Worm (Caenorhabditis elegans) whole organism, L4 larva: Measurements from ENCODE around the gene Y57E12AR.1.

ENCODE experiments used
- F37D6.2 ChIP-seq: sonication (generic microtip); optimal IDR thresholded peaks from 2 replicates; lab custom pipeline; 2016; ENCODE audit warnings: mild to moderate bottlenecking, missing genetic modification characterization, missing compliant biosample characterization
- F44E2.7 ChIP-seq: fragments of 200-800 bp; sonication (Bioruptor generic); IDR thresholded peaks from 2 replicates; pipeline ENCODE4 v2.1.2; 2022; ENCODE audit warnings: missing genetic modification characterization, missing compliant biosample characterization
- ZK337.2 ChIP-seq: fragments of 200-800 bp; sonication (Bioruptor generic); IDR thresholded peaks from 2 replicates; pipeline ENCODE4 v1.3.6; 2022; ENCODE audit warnings: missing genetic modification reagents, missing genetic modification characterization, missing compliant biosample characterization
- ZK546.5 ChIP-seq, 2 experiments: sonication (generic microtip); optimal IDR thresholded peaks; 2 replicates each; lab custom pipeline; 2017; ENCODE audit warnings: missing biosample characterization in 2 of 2, missing genetic modification characterization in 2 of 2
- aha-1 ChIP-seq: fragments of 150-350 bp; peaks from one replicate; lab custom pipeline; 2014; ENCODE audit warnings: missing biosample characterization, missing genetic modification characterization
- ceh-44 ChIP-seq: fragments of 200-800 bp; sonication (Bioruptor generic); IDR thresholded peaks from 2 replicates; pipeline ENCODE4 v1.3.6; 2022; ENCODE audit warnings: missing genetic modification reagents, missing genetic modification characterization, missing compliant biosample characterization
- ces-1 ChIP-seq: fragments of 150-350 bp; sonication (generic microtip); optimal IDR thresholded peaks from 4 replicates; lab custom pipeline; 2014; ENCODE audit warnings: missing biosample characterization, missing genetic modification reagents, missing genetic modification characterization
- ctbp-1 ChIP-seq: fragments of 200-800 bp; sonication (Bioruptor generic); IDR thresholded peaks from 2 replicates; pipeline ENCODE4 v1.3.6; 2022; ENCODE audit warnings: missing genetic modification reagents, missing genetic modification characterization, missing compliant biosample characterization
- daf-12 ChIP-seq: fragments of 150-350 bp; optimal IDR thresholded peaks from 2 replicates; lab custom pipeline; 2014; ENCODE audit warnings: missing biosample characterization, missing genetic modification reagents, missing genetic modification characterization
- daf-16 ChIP-seq, 3 experiments: sonication (generic microtip); optimal IDR thresholded peaks; 2 replicates each; lab custom pipeline; 2016 to 2017; ENCODE audit warnings: missing genetic modification characterization in 3 of 3, missing genetic modification reagents in 3 of 3, mild to moderate bottlenecking in 2 of 3, missing compliant biosample characterization in 2 of 3, missing biosample characterization in 1 of 3, moderate library complexity in 1 of 3
- daf-19 ChIP-seq: fragments of 200-800 bp; sonication (Bioruptor generic); conservative IDR thresholded peaks from 2 replicates; pipeline ENCODE4 v1.3.6; 2022; ENCODE audit warnings: missing genetic modification characterization, missing compliant biosample characterization
- dmd-8 ChIP-seq: fragments of 200-800 bp; sonication (Bioruptor generic); IDR thresholded peaks from 2 replicates; pipeline ENCODE4 v1.3.6; 2022; ENCODE audit warnings: missing genetic modification characterization, missing compliant biosample characterization
- dmd-9 ChIP-seq: fragments of 200-800 bp; sonication (Bioruptor generic); IDR thresholded peaks from 2 replicates; pipeline ENCODE4 v1.3.6; 2022; ENCODE audit warnings: missing genetic modification reagents, missing genetic modification characterization, missing compliant biosample characterization
- duxl-1 ChIP-seq: sonication (generic microtip); optimal IDR thresholded peaks from 2 replicates; lab custom pipeline; 2016; ENCODE audit warnings: mild to moderate bottlenecking, missing genetic modification characterization, moderate library complexity, missing compliant biosample characterization; ENCODE audit not compliant: poor library complexity
- egl-27 ChIP-seq: sonication (generic microtip); optimal IDR thresholded peaks from 3 replicates; lab custom pipeline; 2017; ENCODE audit warnings: missing biosample characterization, missing genetic modification reagents, missing genetic modification characterization
- egl-43 ChIP-seq: fragments of 200-800 bp; sonication (Bioruptor generic); IDR thresholded peaks from 2 replicates; pipeline ENCODE4 v1.3.6; 2022; ENCODE audit warnings: missing genetic modification reagents, missing genetic modification characterization, missing compliant biosample characterization
- fkh-10 ChIP-seq: fragments of 150-350 bp; optimal IDR thresholded peaks from 2 replicates; lab custom pipeline; 2014; ENCODE audit warnings: missing biosample characterization, missing genetic modification reagents, missing genetic modification characterization
- fos-1 ChIP-seq: fragments of 150-350 bp; optimal IDR thresholded peaks from 2 replicates; lab custom pipeline; 2014; ENCODE audit warnings: missing biosample characterization, missing genetic modification characterization
- hif-1 ChIP-seq, 2 experiments: sonication (generic microtip); optimal IDR thresholded peaks; 2 replicates each; lab custom pipeline; 2016 to 2017; ENCODE audit warnings: missing compliant biosample characterization in 2 of 2, missing genetic modification characterization in 2 of 2, missing genetic modification reagents in 2 of 2, missing genotype in 2 of 2, mild to moderate bottlenecking in 1 of 2
- hlh-11 ChIP-seq: fragments of 200-800 bp; sonication (Bioruptor generic); optimal IDR thresholded peaks from 2 replicates; lab custom pipeline; 2018; ENCODE audit warnings: mild to moderate bottlenecking, missing genetic modification characterization, missing compliant biosample characterization
- hmg-1.1 ChIP-seq: fragments of 200-800 bp; sonication (Bioruptor generic); IDR thresholded peaks from 2 replicates; pipeline ENCODE4 v1.3.6; 2022; ENCODE audit warnings: missing genetic modification reagents, missing genetic modification characterization, missing compliant biosample characterization
- lin-13 ChIP-seq: fragments of 150-350 bp; optimal IDR thresholded peaks from 2 replicates; lab custom pipeline; 2014; ENCODE audit warnings: missing biosample characterization, missing genetic modification reagents, missing genetic modification characterization
- lin-29 ChIP-seq: fragments of 200-800 bp; sonication (Bioruptor generic); IDR thresholded peaks from 2 replicates; pipeline ENCODE4 v1.3.6; 2022; ENCODE audit warnings: missing genetic modification reagents, missing genetic modification characterization, missing compliant biosample characterization
- lin-38 ChIP-seq: fragments of 200-800 bp; sonication (Bioruptor generic); IDR thresholded peaks from 2 replicates; pipeline ENCODE4 v1.3.6; 2022; ENCODE audit warnings: missing genetic modification reagents, missing genetic modification characterization, missing compliant biosample characterization
- lsy-2 ChIP-seq, 2 experiments: fragments of 150-350 bp in 1 of 2; sonication (generic microtip) in 1 of 2; optimal IDR thresholded peaks; 2 replicates each; lab custom pipeline; 2014 to 2017; ENCODE audit warnings: missing biosample characterization in 2 of 2, missing genetic modification characterization in 2 of 2
- mdl-1 ChIP-seq, 2 experiments: fragments of 150-350 bp in 1 of 2; sonication (generic microtip) in 1 of 2; optimal IDR thresholded peaks; 2 replicates each; lab custom pipeline; 2014 to 2017; ENCODE audit warnings: missing biosample characterization in 2 of 2, missing genetic modification characterization in 2 of 2
- mdt-29 ChIP-seq: fragments of 200-800 bp; sonication (Bioruptor generic); IDR thresholded peaks from 2 replicates; pipeline ENCODE4 v1.3.6; 2022; ENCODE audit warnings: missing genetic modification reagents, missing genetic modification characterization, missing compliant biosample characterization
- mep-1 ChIP-seq: fragments of 150-350 bp; sonication (generic microtip); optimal IDR thresholded peaks from 3 replicates; lab custom pipeline; 2014; ENCODE audit warnings: missing biosample characterization, missing genetic modification characterization
- nhr-102 ChIP-seq: sonication (generic microtip); optimal IDR thresholded peaks from 2 replicates; lab custom pipeline; 2016; ENCODE audit warnings: mild to moderate bottlenecking, missing genetic modification characterization, moderate library complexity, missing compliant biosample characterization
- nhr-111 ChIP-seq: fragments of 200-800 bp; sonication (Bioruptor generic); optimal IDR thresholded peaks from 2 replicates; lab custom pipeline; 2018; ENCODE audit warnings: mild to moderate bottlenecking, missing genetic modification characterization, missing compliant biosample characterization
- nhr-28 ChIP-seq: fragments of 150-350 bp; optimal IDR thresholded peaks from 2 replicates; lab custom pipeline; 2014; ENCODE audit warnings: missing biosample characterization, missing genetic modification characterization
- nhr-42 ChIP-seq: fragments of 200-800 bp; sonication (Bioruptor generic); IDR thresholded peaks from 2 replicates; pipeline ENCODE4 v1.3.6; 2022; ENCODE audit warnings: missing genetic modification characterization, missing compliant biosample characterization
- nhr-76 ChIP-seq: fragments of 150-350 bp; optimal IDR thresholded peaks from 2 replicates; lab custom pipeline; 2014; ENCODE audit warnings: missing biosample characterization, missing genetic modification characterization
- php-3 ChIP-seq: fragments of 200-800 bp; sonication (Bioruptor generic); IDR thresholded peaks from 2 replicates; pipeline ENCODE4 v1.3.6; 2022; ENCODE audit warnings: missing genetic modification reagents, missing genetic modification characterization, missing compliant biosample characterization
- saeg-2 ChIP-seq: fragments of 200-800 bp; sonication (Bioruptor generic); IDR thresholded peaks from 2 replicates; pipeline ENCODE4 v1.3.6; 2022; ENCODE audit warnings: missing genetic modification reagents, missing genetic modification characterization, missing compliant biosample characterization
- sdz-12 ChIP-seq: fragments of 200-800 bp; sonication (Bioruptor generic); optimal IDR thresholded peaks from 2 replicates; lab custom pipeline; 2018; ENCODE audit warnings: mild to moderate bottlenecking, missing genetic modification characterization, missing compliant biosample characterization
- set-16 ChIP-seq: fragments of 200-800 bp; sonication (Bioruptor generic); IDR thresholded peaks from 2 replicates; pipeline ENCODE4 v1.3.6; 2022; ENCODE audit warnings: missing genetic modification reagents, missing genetic modification characterization, missing compliant biosample characterization
- snpc-1.2 ChIP-seq: fragments of 200-800 bp; sonication (Bioruptor generic); IDR thresholded peaks from 2 replicates; pipeline ENCODE4 v1.3.6; 2022; ENCODE audit warnings: missing genetic modification reagents, missing genetic modification characterization, missing compliant biosample characterization
- snpc-4 ChIP-seq: fragments of 150-350 bp; optimal IDR thresholded peaks from 2 replicates; lab custom pipeline; 2014; ENCODE audit warnings: missing biosample characterization, missing genetic modification characterization
- tag-97 ChIP-seq: fragments of 200-800 bp; sonication (Bioruptor generic); IDR thresholded peaks from 2 replicates; pipeline ENCODE4 v1.3.6; 2022; ENCODE audit warnings: missing genetic modification characterization, missing compliant biosample characterization
- unc-39 ChIP-seq: sonication (generic microtip); optimal IDR thresholded peaks from 2 replicates; lab custom pipeline; 2017; ENCODE audit warnings: missing biosample characterization, missing genetic modification characterization
- unc-62 ChIP-seq, 3 experiments: fragments of 150-350 bp in 1 of 3; sonication (generic microtip); optimal IDR thresholded peaks in 2 of 3; peaks in 1 of 3; 1 replicate in 1 of 3; 2 replicates in 2 of 3; lab custom pipeline; 2014 to 2017; ENCODE audit warnings: missing biosample characterization in 3 of 3, missing genetic modification characterization in 3 of 3, missing genetic modification reagents in 3 of 3, missing genotype in 1 of 3
- zag-1 ChIP-seq: fragments of 150-350 bp; optimal IDR thresholded peaks from 2 replicates; lab custom pipeline; 2014; ENCODE audit warnings: missing biosample characterization, missing genetic modification characterization
- zip-11 ChIP-seq: fragments of 200-800 bp; sonication (Bioruptor generic); IDR thresholded peaks from 2 replicates; pipeline ENCODE4 v1.3.6; 2022; ENCODE audit warnings: missing genetic modification characterization, missing compliant biosample characterization
- ztf-11 ChIP-seq: fragments of 150-350 bp; optimal IDR thresholded peaks from 2 replicates; lab custom pipeline; 2014; ENCODE audit warnings: missing biosample characterization, missing genetic modification characterization
- ztf-7 ChIP-seq: fragments of 150-350 bp; optimal IDR thresholded peaks from 2 replicates; lab custom pipeline; 2014; ENCODE audit warnings: missing biosample characterization, missing genetic modification characterization

Y57E12AR.1 gene

ce11 chrV:7084612-7085139 lies 19.6 kb upstream of the Y57E12AR.1 start, which contains the start of gene mys-1 (continued):
- TF ChIP-seq dmd-9 (GFP tag; lab: Robert Waterston, UW) (peak; percentile 66; the same call in 1 of the 2 replicates), unc-62 (GFP tag; optimal IDR thresholded peaks at IDR 0.05 in 1 of 2; lab: Kevin White, UChicago) (no peak), unc-62 (tag; optimal IDR thresholded peaks at IDR 0.05; lab: Kevin White, UChicago) (no peak), lin-13 (GFP tag; lab: Kevin White, UChicago) (no peak), ces-1 (GFP tag; lab: Kevin White, UChicago) (no peak), tag-97 (no peak), nhr-102 (peak; percentile 34), nhr-76 (tag; lab: Kevin White, UChicago) (no peak), mdt-29 (no peak), zip-11 (no peak), lin-29 (GFP tag; lab: Robert Waterston, UW) (no peak), daf-12 (tag; lab: Kevin White, UChicago) (no peak), hif-1 (tag; optimal IDR thresholded peaks at IDR 0.05; lab: Kevin White, UChicago) (peak in 1 of 2 experiments; percentile 69), egl-27 (tag; lab: Kevin White, UChicago) (no peak), hlh-11 (no peak), zag-1 (tag; lab: Kevin White, UChicago) (no peak), mep-1 (tag; lab: Kevin White, UChicago) (peak; percentile 18), snpc-4 (tag; lab: Kevin White, UChicago) (no peak), ZK337.2 (peak; percentile 66; the same call in 1 of the 2 replicates), lin-38 (GFP tag; lab: Robert Waterston, UW) (peak; percentile 46), daf-16 (GFP tag; optimal IDR thresholded peaks at IDR 0.05; lab: Kevin White, UChicago) (no peak), daf-16 (tag; optimal IDR thresholded peaks at IDR 0.05; lab: Kevin White, UChicago) (peak; percentile 10), saeg-2 (GFP tag; lab: Robert Waterston, UW) (no peak), hmg-1.1 (GFP tag; lab: Robert Waterston, UW) (no peak), nhr-42 (no peak), sdz-12 (GFP tag; lab: Kevin White, UChicago) (no peak), ztf-11 (tag; lab: Kevin White, UChicago) (no peak), dmd-8 (GFP tag; lab: Robert Waterston, UW) (no peak), set-16 (GFP tag; lab: Robert Waterston, UW) (no peak), ZK546.5 (tag; optimal IDR thresholded peaks at IDR 0.05; lab: Kevin White, UChicago) (no peak), nhr-28 (no peak), unc-39 (no peak), F44E2.7 (GFP tag; lab: Robert Waterston, UW) (no peak), ztf-7 (tag; lab: Kevin White, UChicago) (no peak), fkh-10 (GFP tag; lab: Kevin White, UChicago) (no peak), fos-1 (tag; lab: Kevin White, UChicago) (no peak)

ce11 chrV:7079388-7079787 lies 14.3 kb upstream of the Y57E12AR.1 start:
- no peak for TF ChIP-seq duxl-1 (tag; lab: Kevin White, UChicago)
- no peak for TF ChIP-seq ztf-11 (tag; lab: Kevin White, UChicago)
- TF ChIP-seq aha-1 (tag; lab: Kevin White, UChicago) = peak; percentile 93
- no peak for TF ChIP-seq egl-43 (GFP tag; lab: Robert Waterston, UW)
- no peak for TF ChIP-seq ceh-44
- TF ChIP-seq lsy-2 (tag; optimal IDR thresholded peaks at IDR 0.05; lab: Kevin White, UChicago) = no peak
- no peak for TF ChIP-seq daf-19 (GFP tag; lab: Robert Waterston, UW)
- peak; percentile 0 for TF ChIP-seq hlh-11
- TF ChIP-seq snpc-1.2 (GFP tag; lab: Robert Waterston, UW) = no peak
- TF ChIP-seq F37D6.2 = no peak
- no peak for TF ChIP-seq nhr-111
- no peak for TF ChIP-seq php-3 (GFP tag; lab: Robert Waterston, UW)
- TF ChIP-seq mdl-1 (tag; optimal IDR thresholded peaks at IDR 0.05; lab: Kevin White, UChicago) = no peak
- no peak for TF ChIP-seq ctbp-1 (GFP tag; lab: Robert Waterston, UW)
